Worm (Caenorhabditis elegans): Measurements from ENCODE around the gene W06G6.20.

Gene W06G6.20

DNA sequence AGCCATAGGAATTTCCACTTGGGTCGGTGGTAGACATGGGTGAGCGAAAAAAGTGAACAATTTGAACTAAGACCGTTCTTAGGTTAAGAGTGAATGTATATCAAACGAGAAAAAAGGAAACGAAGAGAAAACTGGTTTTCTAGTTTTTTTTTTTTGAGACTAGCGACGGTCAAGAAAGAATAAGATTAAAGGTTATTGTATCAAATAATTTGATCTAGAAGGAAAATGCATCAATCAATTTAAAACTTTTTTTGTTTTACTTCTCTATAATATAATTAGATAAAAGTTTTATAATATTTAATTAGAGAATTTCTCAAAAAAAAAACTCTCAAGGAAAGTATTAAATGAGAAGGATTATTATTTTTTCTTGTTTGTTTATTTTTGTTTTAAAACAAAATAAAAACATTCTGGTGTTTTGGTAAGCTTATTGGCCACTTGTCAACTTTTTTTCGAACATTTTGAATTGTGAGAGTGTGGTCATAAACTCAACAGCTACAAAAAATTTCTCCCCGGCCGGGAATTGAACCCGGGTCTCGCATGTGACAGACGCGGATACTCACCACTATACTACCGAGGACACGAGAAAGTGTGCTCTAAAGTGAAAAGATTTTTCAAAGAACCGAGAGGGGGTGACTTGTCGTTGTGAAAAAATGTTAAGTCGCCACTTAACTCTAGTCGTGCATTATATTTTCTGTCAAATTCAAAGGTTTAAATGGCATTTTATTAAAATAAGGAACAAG is 2.8 kb downstream of the W06G6.20 start, which contains the start of gene W06G6.17:
W06G6.17 (minus strand) TSS at position 51 of the 740 bp plus-strand sequence.
- TF ChIP-seq fkh-10 (GFP tag; optimal IDR thresholded peaks at IDR 0.05) (no peak), C04F5.9 (tag; optimal IDR thresholded peaks at IDR 0.05) (no peak), ets-5 (GFP tag; IDR thresholded peaks at IDR 0.05) (no peak), skn-1 (tag; optimal IDR thresholded peaks at IDR 0.05) (no peak), aha-1 (tag; optimal IDR thresholded peaks at IDR 0.05) (no peak), ceh-63 (GFP tag; optimal IDR thresholded peaks at IDR 0.05) (no peak), isw-1 (GFP tag; IDR thresholded peaks at IDR 0.05) (no peak), pax-3 (tag; optimal IDR thresholded peaks at IDR 0.05) (no peak), efl-3 (GFP tag; optimal IDR thresholded peaks at IDR 0.05) (no peak), nhr-77 (tag; optimal IDR thresholded peaks at IDR 0.05) (no peak), Y116A8C.19 (tag; optimal IDR thresholded peaks at IDR 0.05; ENCODE audit: borderline replicate concordance) (no peak), C34B4.2 (tag; optimal IDR thresholded peaks at IDR 0.05) (no peak), pqm-1 (tag; optimal IDR thresholded peaks at IDR 0.05) (no peak)

DNA sequence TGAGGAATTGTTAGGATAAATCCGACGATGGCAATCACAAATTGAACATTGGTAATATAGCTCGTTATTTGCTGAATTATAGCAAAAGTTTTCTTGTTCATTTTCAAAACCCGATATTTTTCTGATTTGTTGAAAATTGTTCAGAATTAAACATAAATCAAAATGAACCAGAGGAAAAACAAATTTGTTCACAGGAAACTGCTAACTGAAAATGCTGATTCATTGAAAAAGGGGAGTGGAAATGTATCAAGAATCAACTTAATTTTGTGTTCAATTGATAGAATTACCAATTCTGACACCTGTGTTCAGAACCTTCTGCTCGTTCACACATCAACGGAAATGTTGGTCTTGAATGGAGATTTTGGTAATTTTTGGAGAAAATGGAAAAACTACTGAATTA is 4.6 kb downstream of the W06G6.20 start, which contains the start of gene srw-77:
srw-77 (minus strand) TSS at position 101 of the 400 bp plus-strand sequence.
- no peak for TF ChIP-seq zag-1 (tag; optimal IDR thresholded peaks at IDR 0.05)
- TF ChIP-seq C16A3.4 (tag; optimal IDR thresholded peaks at IDR 0.05), result no peak
- TF ChIP-seq swsn-7 (tag; optimal IDR thresholded peaks at IDR 0.05), result no peak
- TF ChIP-seq egl-13 (tag; optimal IDR thresholded peaks at IDR 0.05), result no peak
- no peak for TF ChIP-seq nhr-77 (tag; optimal IDR thresholded peaks at IDR 0.05)
- no peak for TF ChIP-seq efl-1 (optimal IDR thresholded peaks at IDR 0.05)
- TF ChIP-seq efl-1 (GFP tag; optimal IDR thresholded peaks at IDR 0.05 in 1 of 2), result no peak
- TF ChIP-seq Y116A8C.19 (tag; optimal IDR thresholded peaks at IDR 0.05; ENCODE audit: borderline replicate concordance), result no peak
- no peak for TF ChIP-seq sptf-1 (tag; optimal IDR thresholded peaks at IDR 0.05)
- TF ChIP-seq ceh-8 (GFP tag; optimal IDR thresholded peaks at IDR 0.05), result no peak
- TF ChIP-seq lin-39 (tag; optimal IDR thresholded peaks at IDR 0.05), result no peak
- no peak for TF ChIP-seq elt-3 (tag; optimal IDR thresholded peaks at IDR 0.05)
- no peak for TF ChIP-seq blmp-1 (tag; optimal IDR thresholded peaks at IDR 0.05)
- no peak for TF ChIP-seq fkh-8 (tag; optimal IDR thresholded peaks at IDR 0.05)
- no peak for TF ChIP-seq elt-2 (tag; optimal IDR thresholded peaks at IDR 0.05)
- TF ChIP-seq snu-23 (GFP tag; optimal IDR thresholded peaks at IDR 0.05), result no peak
- no peak for TF ChIP-seq lin-13 (GFP tag; optimal IDR thresholded peaks at IDR 0.05)
- no peak for TF ChIP-seq ama-1 (optimal IDR thresholded peaks at IDR 0.05)
- no peak for TF ChIP-seq lir-3 (tag; optimal IDR thresholded peaks at IDR 0.05; ENCODE audit: poor library complexity)
- no peak for TF ChIP-seq lin-15B (tag; optimal IDR thresholded peaks at IDR 0.05)

DNA sequence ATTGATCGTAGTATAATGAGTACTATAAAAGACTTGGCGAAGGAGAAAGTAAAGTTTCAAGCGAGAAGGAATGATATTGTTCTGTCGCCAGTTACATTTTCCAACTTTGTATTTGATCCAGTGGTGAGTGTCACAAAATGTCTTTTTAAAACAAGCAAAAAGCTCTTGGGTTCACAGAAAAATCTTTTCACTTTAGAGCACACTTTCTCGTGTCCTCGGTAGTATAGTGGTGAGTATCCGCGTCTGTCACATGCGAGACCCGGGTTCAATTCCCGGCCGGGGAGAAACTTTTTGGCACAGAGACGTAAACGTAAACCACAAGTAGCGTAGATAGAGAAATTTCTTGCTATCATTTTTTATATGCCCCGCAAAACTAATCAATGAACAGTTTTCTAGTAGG is 7.8 kb downstream of the W06G6.20 start:
- TF ChIP-seq snpc-4 (tag; optimal IDR thresholded peaks at IDR 0.05) (no peak), F16B12.6 (tag; optimal IDR thresholded peaks at IDR 0.05) (no peak), blmp-1 (tag; optimal IDR thresholded peaks at IDR 0.05) (no peak), tbx-2 (tag; optimal IDR thresholded peaks at IDR 0.05) (no peak), sox-4 (tag; optimal IDR thresholded peaks at IDR 0.05) (no peak), nhr-90 (tag; optimal IDR thresholded peaks at IDR 0.05; ENCODE audit: poor library complexity) (no peak), ztf-11 (tag; optimal IDR thresholded peaks at IDR 0.05) (no peak), pax-3 (tag; optimal IDR thresholded peaks at IDR 0.05) (no peak), C16A3.4 (tag; optimal IDR thresholded peaks at IDR 0.05) (no peak), nhr-47 (tag; optimal IDR thresholded peaks at IDR 0.05) (no peak), zip-4 (GFP tag; optimal IDR thresholded peaks at IDR 0.05) (no peak), pqm-1 (tag; optimal IDR thresholded peaks at IDR 0.05) (no peak), nhr-20 (tag; optimal IDR thresholded peaks at IDR 0.05) (no peak)

Data from whole organism, L1 larva.